Worm (Caenorhabditis elegans) whole organism, L2 larva: ENCODE data around the gene F58D2.4.

Experiments
- Y55F3AM.14 ChIP-seq: fragments of 200-800 bp; sonication (Bioruptor generic); optimal IDR thresholded peaks from 2 replicates; lab custom pipeline; 2018; ENCODE audit warnings: mild to moderate bottlenecking, missing genetic modification characterization, missing compliant biosample characterization
- ama-1 ChIP-seq: fragments of 150-350 bp; optimal IDR thresholded peaks from 2 replicates; lab custom pipeline; 2018; ENCODE audit warnings: inconsistent platforms
- blmp-1 ChIP-seq: sonication (generic microtip); optimal IDR thresholded peaks from 2 replicates; lab custom pipeline; 2017; ENCODE audit warnings: missing genetic modification characterization, mild to moderate bottlenecking, missing compliant biosample characterization, antibody characterized with exemption, moderate library complexity; ENCODE audit not compliant: insufficient read depth
- elt-1 ChIP-seq: fragments of 150-350 bp; optimal IDR thresholded peaks from 2 replicates; lab custom pipeline; 2014; ENCODE audit warnings: missing biosample characterization, missing genetic modification characterization
- elt-3 ChIP-seq: sonication (generic microtip); optimal IDR thresholded peaks from 2 replicates; lab custom pipeline; 2017; ENCODE audit warnings: missing biosample characterization, missing genetic modification characterization
- mdl-1 ChIP-seq, 2 experiments: fragments of 150-350 bp in 1 of 2; sonication (generic microtip) in 1 of 2; optimal IDR thresholded peaks; 2 replicates each; lab custom pipeline; 2017; ENCODE audit warnings: missing biosample characterization in 2 of 2, missing genetic modification characterization in 2 of 2
- unc-62 ChIP-seq: fragments of 150-350 bp; optimal IDR thresholded peaks from 2 replicates; lab custom pipeline; 2014; ENCODE audit warnings: missing biosample characterization, missing genetic modification reagents, missing genetic modification characterization
- ztf-4 ChIP-seq: fragments of 150-350 bp; optimal IDR thresholded peaks from 2 replicates; lab custom pipeline; 2014; ENCODE audit warnings: missing biosample characterization, missing genetic modification characterization

DNA sequence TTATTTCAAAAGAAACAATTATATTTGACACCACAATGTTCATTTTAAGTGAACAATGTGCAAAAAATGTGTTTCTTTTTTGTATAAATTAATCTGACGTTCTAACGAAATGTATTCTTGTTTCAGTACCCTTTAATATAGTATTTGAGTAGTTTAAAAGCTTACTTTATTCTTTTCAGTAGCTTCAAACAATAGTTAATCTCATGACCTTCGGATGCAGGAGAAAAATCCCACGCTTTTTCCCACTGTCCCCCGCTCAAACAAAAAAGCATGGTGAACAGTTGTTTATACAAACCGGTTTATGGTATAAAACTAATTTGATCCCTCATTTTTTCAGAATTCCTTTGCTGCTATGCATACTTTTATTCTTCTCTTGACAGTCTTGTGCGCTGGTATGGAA, 23.7 kb downstream of the F58D2.4 start, which contains the start of gene scl-14:
- TF ChIP-seq blmp-1 (no peak), elt-3 (tag; lab: Kevin White, UChicago) (no peak), unc-62 (no peak), ama-1 (lab: Kevin White, UChicago) (no peak), ztf-4 (tag; lab: Kevin White, UChicago) (no peak), Y55F3AM.14 (GFP tag; lab: Kevin White, UChicago) (no peak), elt-1 (no peak), mdl-1 (tag; optimal IDR thresholded peaks at IDR 0.05; lab: Kevin White, UChicago) (no peak)
